Worm (Caenorhabditis elegans): ENCODE results near the gene ins-8.

ce11 chrIV:9709887-9710286, 29.1 kb upstream of the ins-8 start, which contains the start of gene nhr-38:
- TF ChIP-seq ama-1 (optimal IDR thresholded peaks at IDR 0.05) (no peak), aly-2 (tag; optimal IDR thresholded peaks at IDR 0.05) (no peak)

Measured in whole organism, L3 larva.